Fruit fly (Drosophila melanogaster): ENCODE measurements around the gene ksr.

The ksr gene

dm6 chr3R:5483488-5484109 lies at the start of gene ksr:
TSS of gene ksr (minus strand) at chr3R:5483906.
- TF ChIP-seq CG8478 (optimal IDR thresholded peaks at IDR 0.05) (no peak), Dll (optimal IDR thresholded peaks at IDR 0.05) (no peak), psq (optimal IDR thresholded peaks at IDR 0.05) (no peak), pan (optimal IDR thresholded peaks at IDR 0.05) (no peak), EcR (GFP tag; optimal IDR thresholded peaks at IDR 0.05) (no peak), usp (GFP tag; optimal IDR thresholded peaks at IDR 0.05) (no peak)

- TF ChIP-seq usp (GFP tag; optimal IDR thresholded peaks at IDR 0.05) (no peak), pan (optimal IDR thresholded peaks at IDR 0.05) (no peak), psq (optimal IDR thresholded peaks at IDR 0.05) (no peak), EcR (GFP tag; optimal IDR thresholded peaks at IDR 0.05) (no peak), Dll (optimal IDR thresholded peaks at IDR 0.05) (no peak), CG8478 (optimal IDR thresholded peaks at IDR 0.05) (no peak)
Observed at dm6 chr3R:5527563-5527962, 43.9 kb upstream of the ksr start.

dm6 chr3R:5524804-5525203 lies 41.1 kb upstream of the ksr start:
- no peak for TF ChIP-seq usp (GFP tag; optimal IDR thresholded peaks at IDR 0.05)
- no peak for TF ChIP-seq psq (optimal IDR thresholded peaks at IDR 0.05)
- TF ChIP-seq EcR (GFP tag; optimal IDR thresholded peaks at IDR 0.05) = no peak
- no peak for TF ChIP-seq CG8478 (optimal IDR thresholded peaks at IDR 0.05)
- TF ChIP-seq Dll (optimal IDR thresholded peaks at IDR 0.05) = no peak
- TF ChIP-seq pan (optimal IDR thresholded peaks at IDR 0.05) = no peak

DNA sequence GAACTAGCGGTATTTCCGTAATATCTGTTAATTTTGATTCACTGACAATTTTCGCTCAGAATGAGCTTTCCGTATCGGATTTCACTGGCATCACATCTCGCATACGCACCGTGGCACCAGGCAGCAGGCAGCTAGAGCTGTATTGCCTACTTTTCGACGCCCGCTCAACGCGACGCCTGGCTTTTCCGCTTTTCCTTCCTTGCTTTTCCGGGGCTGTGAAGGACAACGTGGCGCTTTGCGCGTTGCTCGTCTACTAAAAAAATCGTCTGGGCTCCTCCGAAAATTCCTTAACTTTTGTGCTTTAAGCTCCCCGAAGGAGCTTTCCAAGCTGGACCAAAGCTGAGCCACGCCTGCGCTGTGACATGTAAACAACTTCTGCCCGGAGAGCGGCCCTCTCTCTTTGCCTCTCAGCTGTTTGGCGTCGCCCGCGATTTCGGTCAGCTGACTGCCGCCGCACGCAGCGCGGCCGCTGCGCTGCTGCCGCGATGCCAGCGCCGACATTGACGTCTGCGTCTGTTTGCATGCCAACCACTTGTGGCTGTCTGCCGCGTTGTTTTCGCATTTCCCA lies 39.4 kb upstream of the ksr start, which contains the start of the genes CG43845 and Nmdar1:
Gene CG43845 (minus strand): TSS at position 51 of the 568 bp plus-strand sequence.
Gene Nmdar1 (minus strand): TSS at position 259 of the 568 bp plus-strand sequence.
- TF ChIP-seq pan (optimal IDR thresholded peaks at IDR 0.05) = no peak
- TF ChIP-seq EcR (GFP tag; optimal IDR thresholded peaks at IDR 0.05) = no peak
- no peak for TF ChIP-seq Dll (optimal IDR thresholded peaks at IDR 0.05)

DNA sequence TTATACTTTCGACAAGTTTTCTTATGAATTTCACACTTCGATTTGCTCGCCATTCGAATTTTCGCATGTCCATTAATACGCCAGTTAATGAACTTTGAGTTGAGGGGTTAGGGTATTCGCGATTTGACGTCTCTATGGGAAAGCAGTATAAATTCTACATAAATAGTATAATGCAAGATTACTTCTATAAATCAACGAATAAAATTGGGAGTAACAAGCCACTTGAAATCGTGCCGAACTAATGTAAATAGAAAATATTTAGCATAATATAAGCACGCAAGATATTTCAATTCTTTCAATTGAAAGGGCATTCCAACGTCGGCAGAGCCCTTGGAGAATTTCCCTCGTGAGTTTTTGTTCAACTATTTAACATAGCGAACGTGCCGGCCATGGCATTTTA lies 36.9 kb upstream of the ksr start:
- TF ChIP-seq psq (optimal IDR thresholded peaks at IDR 0.05) (no peak), EcR (GFP tag; optimal IDR thresholded peaks at IDR 0.05) (no peak), pan (optimal IDR thresholded peaks at IDR 0.05) (no peak), Dll (optimal IDR thresholded peaks at IDR 0.05) (no peak), usp (GFP tag; optimal IDR thresholded peaks at IDR 0.05) (no peak), CG8478 (optimal IDR thresholded peaks at IDR 0.05) (no peak)

dm6 chr3R:5519789-5520188 lies 36.1 kb upstream of the ksr start:
- TF ChIP-seq CG8478 (optimal IDR thresholded peaks at IDR 0.05) = no peak
- no peak for TF ChIP-seq Dll (optimal IDR thresholded peaks at IDR 0.05)
- TF ChIP-seq EcR (GFP tag; optimal IDR thresholded peaks at IDR 0.05) = no peak
- TF ChIP-seq psq (optimal IDR thresholded peaks at IDR 0.05) = no peak
- no peak for TF ChIP-seq pan (optimal IDR thresholded peaks at IDR 0.05)
- no peak for TF ChIP-seq usp (GFP tag; optimal IDR thresholded peaks at IDR 0.05)

- TF ChIP-seq pan (optimal IDR thresholded peaks at IDR 0.05) (no peak), usp (GFP tag; optimal IDR thresholded peaks at IDR 0.05) (no peak), Dll (optimal IDR thresholded peaks at IDR 0.05) (no peak), CG8478 (optimal IDR thresholded peaks at IDR 0.05) (no peak), psq (optimal IDR thresholded peaks at IDR 0.05) (no peak), EcR (GFP tag; optimal IDR thresholded peaks at IDR 0.05) (no peak)
Observed at dm6 chr3R:5518627-5519026, 34.9 kb upstream of the ksr start.

- TF ChIP-seq pan (optimal IDR thresholded peaks at IDR 0.05) = no peak
- peak in 1 of 2 experiments; percentile 14 for TF ChIP-seq EcR (GFP tag; optimal IDR thresholded peaks at IDR 0.05)
Observed at dm6 chr3R:5517876-5518211, 34.1 kb upstream of the ksr start.

DNA sequence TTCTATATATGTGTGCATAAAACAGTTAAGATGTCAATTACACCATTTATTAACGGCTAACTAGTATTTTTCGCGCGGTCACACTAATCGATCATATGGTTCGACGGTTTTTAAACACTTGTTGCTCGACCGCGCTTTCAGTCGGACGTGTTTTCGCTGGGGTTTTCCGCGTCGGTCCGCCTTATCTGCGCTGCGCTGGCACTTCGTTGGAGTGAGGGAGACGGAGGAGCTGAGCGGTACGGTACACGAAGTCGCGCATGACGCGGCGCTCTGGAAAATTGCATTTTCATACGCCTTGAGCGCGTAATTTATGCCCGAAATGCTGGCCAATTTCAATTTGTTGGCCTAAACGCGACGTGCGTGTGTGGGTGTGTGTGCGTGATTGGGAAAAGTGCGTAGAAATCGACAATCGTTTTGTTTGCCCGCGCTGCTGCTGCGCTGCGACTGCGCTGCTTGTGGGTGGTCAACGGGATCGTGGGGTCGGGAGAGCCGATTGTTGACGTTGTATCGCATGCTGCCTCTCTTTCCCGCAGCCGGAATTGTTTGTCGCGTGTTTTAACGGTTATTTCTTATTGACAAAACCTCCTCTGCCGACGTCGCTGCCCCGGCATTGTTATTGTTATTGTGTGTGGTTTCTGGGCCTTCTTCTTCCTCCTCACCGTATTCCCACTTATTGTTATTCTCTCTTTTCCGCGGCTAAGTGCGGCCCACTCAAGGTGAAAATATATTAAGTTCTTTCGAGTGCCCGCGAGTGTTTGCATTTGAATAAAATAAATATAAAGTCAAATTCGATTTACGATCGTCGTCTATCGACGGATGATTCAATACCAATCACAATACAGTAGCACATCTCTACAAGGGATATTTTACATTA lies 33.5 kb upstream of the ksr start, which contains the start of gene Itpr:
Gene Itpr (plus strand): TSS at position 116 of the 874 bp plus-strand sequence.
- peak; percentile 14 for TF ChIP-seq CG8478 (optimal IDR thresholded peaks at IDR 0.05)
- peak; percentile 33 for TF ChIP-seq Dll (optimal IDR thresholded peaks at IDR 0.05)
- no peak for TF ChIP-seq pan (optimal IDR thresholded peaks at IDR 0.05)

DNA sequence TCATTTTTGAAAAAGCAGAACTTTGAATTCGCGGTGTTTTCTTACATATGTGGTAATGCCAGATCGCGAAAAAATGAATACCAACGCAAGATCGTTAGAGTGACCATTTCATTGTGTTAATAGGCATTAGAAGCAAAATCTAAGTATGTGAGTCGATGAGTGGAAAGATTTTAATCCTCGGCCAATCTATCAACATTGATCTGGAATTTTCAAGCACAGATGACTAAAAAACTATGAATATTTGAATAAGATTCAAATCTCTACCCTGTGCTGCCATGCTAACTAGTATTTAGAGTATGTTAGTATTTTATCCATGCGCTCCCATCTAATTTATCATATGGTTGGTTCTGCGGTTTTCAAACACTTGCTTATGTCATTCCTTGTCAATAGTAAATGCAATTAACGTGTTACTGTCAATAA lies 32.9 kb upstream of the ksr start:
- TF ChIP-seq psq (optimal IDR thresholded peaks at IDR 0.05) (no peak), EcR (GFP tag; optimal IDR thresholded peaks at IDR 0.05) (no peak)

- no peak for TF ChIP-seq CG8478 (optimal IDR thresholded peaks at IDR 0.05)
- TF ChIP-seq Dll (optimal IDR thresholded peaks at IDR 0.05) = no peak
- no peak for TF ChIP-seq psq (optimal IDR thresholded peaks at IDR 0.05)
- TF ChIP-seq usp (GFP tag; optimal IDR thresholded peaks at IDR 0.05) = no peak
- TF ChIP-seq EcR (GFP tag; optimal IDR thresholded peaks at IDR 0.05) = no peak
- no peak for TF ChIP-seq pan (optimal IDR thresholded peaks at IDR 0.05)
Observed at dm6 chr3R:5514759-5515158, 31.1 kb upstream of the ksr start.

- TF ChIP-seq usp (GFP tag; optimal IDR thresholded peaks at IDR 0.05) (no peak), psq (optimal IDR thresholded peaks at IDR 0.05) (no peak), Dll (optimal IDR thresholded peaks at IDR 0.05) (no peak), EcR (GFP tag; optimal IDR thresholded peaks at IDR 0.05) (no peak), CG8478 (optimal IDR thresholded peaks at IDR 0.05) (no peak), pan (optimal IDR thresholded peaks at IDR 0.05) (no peak)
Observed at dm6 chr3R:5503789-5504387, 20.2 kb upstream of the ksr start.

Data from whole organism.